Fruit fly (Drosophila melanogaster): Measurements from ENCODE around the gene Coq3.

DNA sequence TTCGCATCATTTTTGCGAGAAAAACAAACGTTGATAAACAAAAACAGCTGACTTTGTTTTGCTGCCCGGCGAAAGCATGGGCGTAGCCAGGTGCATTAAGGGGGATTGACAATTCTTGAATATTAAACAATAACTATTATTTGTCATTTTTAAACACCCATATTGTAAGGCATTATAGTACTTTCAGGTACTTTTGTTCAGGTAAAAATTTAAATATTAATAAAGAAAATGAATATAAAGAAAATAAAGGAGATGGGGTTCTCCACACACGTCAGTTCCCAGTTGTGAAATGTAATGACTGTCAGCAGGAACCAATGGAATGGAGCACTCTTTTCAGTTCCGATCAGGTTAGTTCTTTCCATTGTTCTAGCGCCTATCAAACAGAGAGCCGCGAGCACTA lies at the start of gene Coq3, which contains the start of gene Pld3:
- TF ChIP-seq CG8478 (optimal IDR thresholded peaks at IDR 0.05) (no peak), CTCF (optimal IDR thresholded peaks at IDR 0.05) (no peak)

Measured in S2 (cell line).